Worm (Caenorhabditis elegans) whole organism, midembryonic: ENCODE data around the gene pycr-4.

Experiments
- T22C8.4 ChIP-seq: fragments of 200-800 bp; sonication (Bioruptor generic); IDR thresholded peaks from 2 replicates; pipeline ENCODE4 v1.3.6; 2022; ENCODE audit warnings: missing genetic modification characterization, missing compliant biosample characterization
- flt-1 ChIP-seq: fragments of 200-800 bp; sonication (Bioruptor generic); IDR thresholded peaks from 2 replicates; pipeline ENCODE4 v1.3.6; 2022; ENCODE audit warnings: missing genetic modification characterization, missing compliant biosample characterization
- med-1 ChIP-seq: sonication (generic microtip); optimal IDR thresholded peaks from 2 replicates; lab custom pipeline; 2017; ENCODE audit warnings: missing genetic modification characterization, mild to moderate bottlenecking, missing compliant biosample characterization, antibody characterized with exemption, missing genetic modification reagents; ENCODE audit not compliant: insufficient read depth
- ref-1 ChIP-seq: fragments of 200-800 bp; sonication (Bioruptor generic); conservative IDR thresholded peaks from 2 replicates; pipeline ENCODE4 v1.3.6; 2022; ENCODE audit warnings: missing genetic modification reagents, missing genetic modification characterization, missing compliant biosample characterization

DNA sequence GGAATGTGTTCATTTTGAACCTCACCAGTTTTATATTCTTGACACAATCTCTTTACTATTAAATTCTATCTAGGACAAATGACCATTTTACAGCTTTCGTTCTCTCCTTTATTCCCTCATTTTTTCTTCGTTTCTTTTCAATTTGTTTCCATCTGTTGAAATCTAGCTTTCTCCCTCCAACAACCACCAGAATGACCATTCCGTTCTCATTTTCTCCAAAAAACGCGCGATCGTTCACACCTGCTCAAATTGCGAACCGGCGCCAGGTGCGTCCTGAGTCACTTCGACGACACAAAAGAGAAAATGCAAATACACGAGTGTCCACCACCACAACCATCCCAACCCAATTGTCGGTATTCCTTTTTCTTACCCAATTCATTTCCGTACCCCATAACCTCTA, 20.9 kb downstream of the pycr-4 start, which contains the start of gene F13B6.1:
- TF ChIP-seq med-1 (GFP tag; lab: Kevin White, UChicago): no peak
- TF ChIP-seq T22C8.4 (GFP tag; lab: Robert Waterston, UW): no peak
- no peak for TF ChIP-seq flt-1 (GFP tag; lab: Robert Waterston, UW)
- no peak for TF ChIP-seq ref-1 (GFP tag; lab: Robert Waterston, UW)
